Fruit fly (Drosophila melanogaster): ENCODE data around the gene for.

for gene

DNA sequence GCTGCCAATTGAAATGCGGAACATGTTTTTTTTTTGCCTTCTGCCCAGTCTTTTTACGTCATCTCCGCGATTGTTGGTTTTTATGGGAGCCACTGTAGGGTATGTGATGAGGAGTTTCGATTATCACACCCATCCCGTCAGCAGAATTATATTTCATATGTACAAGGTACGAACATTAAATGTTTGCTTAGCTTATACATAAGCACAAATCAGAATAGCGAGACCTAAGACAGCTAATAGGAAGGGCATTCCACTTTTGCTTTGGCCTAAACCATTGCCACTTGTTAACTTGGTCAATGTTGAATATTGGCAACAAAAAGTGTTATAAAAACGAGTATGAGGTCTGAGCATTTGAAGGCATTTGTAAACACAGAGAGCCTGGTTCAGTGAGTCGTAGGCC is 46.5 kb upstream of the for start, which contains the start of gene CG2816 (continued):
- 0 out of 2 replicates have a peak, but pooled peaks have one; percentile 25 for TF ChIP-seq Dref (GFP tag; IDR thresholded peaks at IDR 0.05)
- TF ChIP-seq CG8944 (GFP tag; optimal IDR thresholded peaks at IDR 0.05), result peak; percentile 58
- TF ChIP-seq CG7987 (GFP tag; optimal IDR thresholded peaks at IDR 0.05), result no peak
- peak; percentile 78 for TF ChIP-seq NfI (GFP tag; optimal IDR thresholded peaks at IDR 0.05)
- TF ChIP-seq ranshi (GFP tag; IDR thresholded peaks at IDR 0.05), result no peak; the same call in 1 of the 2 replicates
- no peak for TF ChIP-seq exex (tag; optimal IDR thresholded peaks at IDR 0.05)
- peak; percentile 93 for TF ChIP-seq zfh2 (GFP tag; optimal IDR thresholded peaks at IDR 0.05)
- no peak for TF ChIP-seq HLHmδ (GFP tag; optimal IDR thresholded peaks at IDR 0.05)
- no peak for TF ChIP-seq CG13123 (GFP tag; optimal IDR thresholded peaks at IDR 0.05)
- TF ChIP-seq CG17361 (GFP tag; IDR thresholded peaks at IDR 0.05), result no peak
- peak; percentile 98 for TF ChIP-seq CG9932 (GFP tag; IDR thresholded peaks at IDR 0.05)
- TF ChIP-seq ci (GFP tag; IDR thresholded peaks at IDR 0.05), result no peak
- TF ChIP-seq bab2 (GFP tag; optimal IDR thresholded peaks at IDR 0.05), result peak; percentile 0
- no peak for TF ChIP-seq unc-4 (GFP tag; IDR thresholded peaks at IDR 0.05; ENCODE audit: partially characterized antibody)
- TF ChIP-seq ara (GFP tag; IDR thresholded peaks at IDR 0.05), result 0 out of 2 replicates have a peak, but pooled peaks have one; percentile 27
- TF ChIP-seq sqz (GFP tag; optimal IDR thresholded peaks at IDR 0.05), result no peak
- TF ChIP-seq fd3F (GFP tag; optimal IDR thresholded peaks at IDR 0.05), result peak; percentile 45
- peak; percentile 96 for TF ChIP-seq gro (GFP tag; optimal IDR thresholded peaks at IDR 0.05)
- TF ChIP-seq Max (GFP tag; optimal IDR thresholded peaks at IDR 0.05), result no peak
- no peak for TF ChIP-seq croc (GFP tag; conservative IDR thresholded peaks at IDR 0.05)
- TF ChIP-seq CG10959 (GFP tag; IDR thresholded peaks at IDR 0.05), result no peak
- peak; percentile 63 for TF ChIP-seq Fer3 (tag; optimal IDR thresholded peaks at IDR 0.05)
- no peak for TF ChIP-seq CG6654 (GFP tag; optimal IDR thresholded peaks at IDR 0.05)
- no peak for TF ChIP-seq insv (GFP tag; optimal IDR thresholded peaks at IDR 0.05)
- no peak for TF ChIP-seq CG11696 (GFP tag; IDR thresholded peaks at IDR 0.05)
- TF ChIP-seq maf-S (GFP tag; optimal IDR thresholded peaks at IDR 0.05), result peak; percentile 84
- no peak for TF ChIP-seq CG6791 (GFP tag; IDR thresholded peaks at IDR 0.05; ENCODE audit: partially characterized antibody)
- TF ChIP-seq odd (GFP tag; optimal IDR thresholded peaks at IDR 0.05), result no peak
- TF ChIP-seq Atf3 (GFP tag; optimal IDR thresholded peaks at IDR 0.05), result peak; percentile 26
- no peak for TF ChIP-seq CG12104 (GFP tag; optimal IDR thresholded peaks at IDR 0.05)
- TF ChIP-seq vfl (GFP tag; optimal IDR thresholded peaks at IDR 0.05), result peak; percentile 89
- peak; percentile 59 for TF ChIP-seq CG12219 (GFP tag; optimal IDR thresholded peaks at IDR 0.05)
- peak; percentile 54 for TF ChIP-seq CG10209 (GFP tag; optimal IDR thresholded peaks at IDR 0.05)
- TF ChIP-seq CG31388 (GFP tag; optimal IDR thresholded peaks at IDR 0.05), result no peak
- no peak for TF ChIP-seq hkb (optimal IDR thresholded peaks at IDR 0.05)
- 0 out of 2 replicates have a peak, but pooled peaks have one; percentile 35 for TF ChIP-seq hkb (GFP tag; IDR thresholded peaks at IDR 0.05)
- TF ChIP-seq gem (tag; optimal IDR thresholded peaks at IDR 0.05), result peak; percentile 81
- no peak for TF ChIP-seq CG17802 (tag; optimal IDR thresholded peaks at IDR 0.05)
- peak; percentile 56 for TF ChIP-seq CG16815 (GFP tag; optimal IDR thresholded peaks at IDR 0.05)
- TF ChIP-seq Dad (GFP tag; optimal IDR thresholded peaks at IDR 0.05), result peak; percentile 2
- no peak for TF ChIP-seq Hr78 (GFP tag; optimal IDR thresholded peaks at IDR 0.05)
- peak; percentile 84 for TF ChIP-seq her (GFP tag; optimal IDR thresholded peaks at IDR 0.05)
- peak; percentile 6 for TF ChIP-seq CG30431 (GFP tag; optimal IDR thresholded peaks at IDR 0.05)
- TF ChIP-seq Hey (tag; optimal IDR thresholded peaks at IDR 0.05), result peak; percentile 14
- peak; percentile 55 for TF ChIP-seq unpg (GFP tag; optimal IDR thresholded peaks at IDR 0.05)
- peak; percentile 76 for TF ChIP-seq H2.0 (GFP tag; IDR thresholded peaks at IDR 0.05)
- no peak for TF ChIP-seq sens-2 (GFP tag; IDR thresholded peaks at IDR 0.05)
- no peak for TF ChIP-seq vnd (GFP tag; IDR thresholded peaks at IDR 0.05; ENCODE audit: partially characterized antibody)
- peak; percentile 11 for TF ChIP-seq Mad (GFP tag; optimal IDR thresholded peaks at IDR 0.05)
- TF ChIP-seq CG15696 (tag; optimal IDR thresholded peaks at IDR 0.05), result no peak
- peak; percentile 78; the same call in 2 of the 3 replicates for TF ChIP-seq Mrtf (GFP tag; IDR thresholded peaks at IDR 0.05)
